Worm (Caenorhabditis elegans) whole organism, L4/young adult: ENCODE results near the gene klp-11.

Experiments used
- dao-5 ChIP-seq: sonication (generic microtip); optimal IDR thresholded peaks from 2 replicates; lab custom pipeline; 2016; ENCODE audit warnings: missing genotype, missing genetic modification characterization, moderate library complexity, missing compliant biosample characterization
- him-1 ChIP-seq: sonication (generic microtip); optimal IDR thresholded peaks from 2 replicates; lab custom pipeline; 2016; ENCODE audit warnings: missing genotype, missing genetic modification reagents, missing genetic modification characterization, missing compliant biosample characterization

DNA sequence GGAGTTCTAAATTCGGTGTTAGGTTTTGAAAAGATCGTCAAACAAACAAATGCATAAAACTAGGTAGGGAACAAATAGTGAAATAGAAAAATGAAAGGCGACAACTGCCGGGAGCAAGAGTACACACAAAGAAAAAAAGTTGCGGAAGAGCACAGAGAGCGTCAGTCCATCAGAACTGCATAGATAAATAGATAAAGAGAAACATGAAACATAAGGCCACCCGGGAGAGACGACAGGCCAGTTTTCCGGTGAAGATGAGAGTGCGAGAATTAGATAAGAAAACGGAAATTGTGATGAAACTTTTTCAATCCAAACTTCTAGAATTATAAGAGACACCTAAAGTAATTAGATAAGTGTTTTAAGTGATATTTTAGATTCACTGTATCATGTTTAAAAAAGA, 4.1 kb downstream of the klp-11 start:
- TF ChIP-seq him-1 (tag; lab: Kevin White, UChicago) (no peak), dao-5 (no peak)
